Fruit fly (Drosophila melanogaster) whole organism, embryonic: ENCODE results near the gene mRpS11.
A peak's percentile ranks its signal among the peaks of the same experiment; 100 is the strongest.

ENCODE experiments used
- Ada2b ChIP-seq: fragments of 200-800 bp; sonication (Bioruptor generic); IDR thresholded peaks from 2 replicates; pipeline ENCODE4 v1.3.6; 2022; ENCODE audit warnings: missing biosample characterization, missing genetic modification characterization
- Atf6 ChIP-seq: fragments of 200-800 bp; sonication (Bioruptor generic); IDR thresholded peaks from 2 replicates; pipeline ENCODE4 v1.3.6; 2022; ENCODE audit warnings: missing biosample characterization, missing genetic modification characterization
- Awh ChIP-seq: fragments of 200-800 bp; sonication (Bioruptor generic); IDR thresholded peaks from 2 replicates; pipeline ENCODE4, ENCODE4 v1.3.6; 2022; ENCODE audit warnings: missing biosample characterization, missing genetic modification characterization
- CG1024 ChIP-seq: fragments of 200-800 bp; sonication (Bioruptor generic); IDR thresholded peaks from 2 replicates; pipeline ENCODE4 v1.3.6; 2022; ENCODE audit warnings: missing biosample characterization, missing genetic modification characterization
- CG12391 ChIP-seq: fragments of 200-800 bp; sonication (Bioruptor generic); optimal IDR thresholded peaks from 3 replicates; lab custom pipeline; 2018; ENCODE audit warnings: missing biosample characterization, mild to moderate bottlenecking, missing genetic modification characterization, moderate library complexity
- CG14050 ChIP-seq: fragments of 200-800 bp; sonication (Bioruptor generic); IDR thresholded peaks from 3 replicates; pipeline ENCODE4 v1.3.6; 2022; ENCODE audit warnings: missing biosample characterization, missing genetic modification characterization
- CG15011 ChIP-seq: fragments of 200-800 bp; sonication (Bioruptor generic); optimal IDR thresholded peaks from 3 replicates; lab custom pipeline; 2018; ENCODE audit warnings: missing biosample characterization, mild to moderate bottlenecking, missing genetic modification characterization
- CG15514 ChIP-seq: fragments of 200-800 bp; sonication (Bioruptor generic); optimal IDR thresholded peaks from 3 replicates; lab custom pipeline; 2017; ENCODE audit warnings: missing biosample characterization, missing genetic modification characterization, mild to moderate bottlenecking, moderate library complexity, missing genetic modification reagents
- CG18262 ChIP-seq: fragments of 200-800 bp; optimal IDR thresholded peaks from 3 replicates; lab custom pipeline; 2019; ENCODE audit warnings: missing biosample characterization, mild to moderate bottlenecking, missing genetic modification characterization, moderate library complexity
- CG18619 ChIP-seq: fragments of 200-800 bp; sonication (Bioruptor generic); optimal IDR thresholded peaks from 3 replicates; lab custom pipeline; 2017; ENCODE audit warnings: missing biosample characterization, mild to moderate bottlenecking, missing genetic modification characterization
- CG4404 ChIP-seq: fragments of 200-800 bp; sonication (Bioruptor generic); IDR thresholded peaks from 2 replicates; pipeline ENCODE4 v1.3.6; 2022; ENCODE audit warnings: missing biosample characterization, missing genetic modification characterization
- CG4617 ChIP-seq: fragments of 200-800 bp; sonication (Bioruptor generic); optimal IDR thresholded peaks from 3 replicates; lab custom pipeline; 2016; ENCODE audit warnings: missing biosample characterization, missing genetic modification characterization, borderline replicate concordance
- CG6689 ChIP-seq: fragments of 200-800 bp; sonication (Bioruptor generic); IDR thresholded peaks from 2 replicates; pipeline ENCODE4 v1.3.6; 2022; ENCODE audit warnings: missing biosample characterization, missing genetic modification characterization
- CG6765 ChIP-seq: fragments of 200-800 bp; sonication (Bioruptor generic); optimal IDR thresholded peaks from 3 replicates; lab custom pipeline; 2017; ENCODE audit warnings: missing biosample characterization, mild to moderate bottlenecking, missing genetic modification characterization
- CG8089 ChIP-seq: fragments of 200-800 bp; sonication (Bioruptor generic); optimal IDR thresholded peaks from 3 replicates; lab custom pipeline; 2016; ENCODE audit warnings: missing biosample characterization, missing genetic modification characterization
- CG8478 ChIP-seq: fragments of >200 bp; optimal IDR thresholded peaks from 2 replicates; lab custom pipeline; 2018
- CG9797 ChIP-seq: fragments of 200-800 bp; sonication (Bioruptor generic); optimal IDR thresholded peaks from 3 replicates; lab custom pipeline; 2018; ENCODE audit warnings: missing biosample characterization, mild to moderate bottlenecking, missing genetic modification characterization
- CG9876 ChIP-seq: fragments of 200-800 bp; sonication (Bioruptor generic); optimal IDR thresholded peaks from 2 replicates; lab custom pipeline; 2016; ENCODE audit warnings: missing biosample characterization, missing genetic modification characterization
- D19B ChIP-seq: fragments of 200-800 bp; sonication (Bioruptor generic); optimal IDR thresholded peaks from 2 replicates; lab custom pipeline; 2017; ENCODE audit warnings: missing biosample characterization, mild to moderate bottlenecking, missing genetic modification characterization
- Dp ChIP-seq: fragments of 200-800 bp; sonication (Bioruptor generic); optimal IDR thresholded peaks from 2 replicates; lab custom pipeline; 2018; ENCODE audit warnings: missing biosample characterization, mild to moderate bottlenecking, missing genetic modification characterization, moderate library complexity
- Ets97D ChIP-seq: fragments of 200-800 bp; sonication (Bioruptor generic); optimal IDR thresholded peaks from 3 replicates; lab custom pipeline; 2016; ENCODE audit warnings: missing biosample characterization, missing genetic modification characterization
- Mad ChIP-seq: fragments of 200-800 bp; sonication (Bioruptor generic); optimal IDR thresholded peaks from 2 replicates; lab custom pipeline; 2016; ENCODE audit warnings: missing biosample characterization, missing genetic modification characterization
- NFAT ChIP-seq: fragments of 200-800 bp; sonication (Bioruptor generic); IDR thresholded peaks from 2 replicates; pipeline ENCODE4 v1.3.6; 2022; ENCODE audit warnings: missing biosample characterization, missing genetic modification characterization
- NfI ChIP-seq: fragments of 200-800 bp; sonication (Bioruptor generic); optimal IDR thresholded peaks from 3 replicates; lab custom pipeline; 2018; ENCODE audit warnings: missing biosample characterization, mild to moderate bottlenecking, missing genetic modification characterization, moderate library complexity
- Stat92E ChIP-seq, 3 experiments: fragments of >200 bp in 2 of 3; fragments of 200-800 bp in 1 of 3; sonication (Bioruptor generic) in 1 of 3; optimal IDR thresholded peaks; 2 replicates each; lab custom pipeline; 2017 to 2019; ENCODE audit warnings: missing biosample characterization in 3 of 3, missing genetic modification characterization in 3 of 3, mild to moderate bottlenecking in 1 of 3, moderate library complexity in 1 of 3
- ci ChIP-seq: fragments of 200-800 bp; sonication (Bioruptor generic); IDR thresholded peaks from 3 replicates; pipeline ENCODE4 v1.3.6; 2022; ENCODE audit warnings: missing biosample characterization, missing genetic modification characterization
- croc ChIP-seq: fragments of 200-800 bp; sonication (Bioruptor generic); conservative IDR thresholded peaks from 3 replicates; pipeline ENCODE4 v1.3.6; 2022; ENCODE audit warnings: missing biosample characterization, missing genetic modification characterization
- da ChIP-seq: fragments of 200-800 bp; sonication (Bioruptor generic); optimal IDR thresholded peaks from 2 replicates; lab custom pipeline; 2016; ENCODE audit warnings: missing biosample characterization, missing genetic modification characterization
- dan ChIP-seq: fragments of 200-800 bp; sonication (Bioruptor generic); IDR thresholded peaks from 2 replicates; pipeline ENCODE4 v1.3.6; 2022; ENCODE audit warnings: missing biosample characterization, missing genetic modification characterization
- danr ChIP-seq: fragments of 200-800 bp; sonication (Bioruptor generic); IDR thresholded peaks from 2 replicates; pipeline ENCODE4 v1.3.6; 2022; ENCODE audit warnings: missing biosample characterization, missing genetic modification characterization
- dysf ChIP-seq: fragments of 200-800 bp; sonication (Bioruptor generic); IDR thresholded peaks from 3 replicates; pipeline ENCODE4 v1.3.6; 2022; ENCODE audit warnings: missing biosample characterization, missing genetic modification characterization
- exex ChIP-seq: fragments of 200-800 bp; sonication (Bioruptor generic); optimal IDR thresholded peaks from 4 replicates; lab custom pipeline; 2018; ENCODE audit warnings: missing biosample characterization, mild to moderate bottlenecking, missing genetic modification characterization, moderate library complexity
- eyg ChIP-seq: fragments of 200-800 bp; sonication (Bioruptor generic); optimal IDR thresholded peaks from 3 replicates; lab custom pipeline; 2016; ENCODE audit warnings: missing biosample characterization, missing genetic modification characterization
- fu2 ChIP-seq: fragments of 200-800 bp; sonication (Bioruptor generic); optimal IDR thresholded peaks from 2 replicates; lab custom pipeline; 2016; ENCODE audit warnings: missing biosample characterization, missing genetic modification characterization
- gce ChIP-seq: fragments of 200-800 bp; sonication (Bioruptor generic); IDR thresholded peaks from 3 replicates; pipeline ENCODE4 v1.3.6; 2022; ENCODE audit warnings: missing biosample characterization, missing genetic modification characterization
- gsb ChIP-seq: fragments of 200-800 bp; sonication (Bioruptor generic); IDR thresholded peaks from 2 replicates; pipeline ENCODE4 v1.3.6; 2022; ENCODE audit warnings: missing biosample characterization, missing genetic modification characterization
- insv ChIP-seq, 2 experiments: fragments of 200-800 bp; sonication (Bioruptor generic); optimal IDR thresholded peaks; 3 replicates each; lab custom pipeline; 2016 to 2018; ENCODE audit warnings: missing biosample characterization in 2 of 2, missing genetic modification characterization in 2 of 2
- jing ChIP-seq: fragments of 200-800 bp; sonication (Bioruptor generic); optimal IDR thresholded peaks from 2 replicates; lab custom pipeline; 2018; ENCODE audit warnings: missing biosample characterization, mild to moderate bottlenecking, missing genetic modification characterization
- klu ChIP-seq: fragments of 200-800 bp; sonication (Bioruptor generic); IDR thresholded peaks from 2 replicates; pipeline ENCODE4 v1.3.6; 2022; ENCODE audit warnings: missing biosample characterization, missing genetic modification characterization
- lab ChIP-seq: fragments of 200-800 bp; sonication (Bioruptor generic); optimal IDR thresholded peaks from 3 replicates; lab custom pipeline; 2017; ENCODE audit warnings: missing biosample characterization, missing genetic modification characterization, mild to moderate bottlenecking, moderate library complexity, missing genetic modification reagents
- luna ChIP-seq: fragments of 200-800 bp; sonication (Bioruptor generic); optimal IDR thresholded peaks from 2 replicates; lab custom pipeline; 2016; ENCODE audit warnings: missing biosample characterization, missing genetic modification characterization
- mirr ChIP-seq: fragments of 200-800 bp; sonication (Bioruptor generic); optimal IDR thresholded peaks from 3 replicates; lab custom pipeline; 2018; ENCODE audit warnings: missing biosample characterization, mild to moderate bottlenecking, missing genetic modification characterization
- nerfin-1 ChIP-seq: fragments of 200-800 bp; sonication (Bioruptor generic); optimal IDR thresholded peaks from 3 replicates; lab custom pipeline; 2019; ENCODE audit warnings: missing biosample characterization, mild to moderate bottlenecking, missing genetic modification characterization, moderate library complexity
- oc ChIP-seq: fragments of 200-800 bp; sonication (Bioruptor generic); optimal IDR thresholded peaks from 2 replicates; lab custom pipeline; 2018; ENCODE audit warnings: missing biosample characterization, mild to moderate bottlenecking, missing genetic modification characterization, moderate library complexity
- phol ChIP-seq: fragments of 200-800 bp; sonication (Bioruptor generic); optimal IDR thresholded peaks from 3 replicates; lab custom pipeline; 2018; ENCODE audit warnings: missing biosample characterization, mild to moderate bottlenecking, missing genetic modification characterization, moderate library complexity
- prd ChIP-seq, 3 experiments: fragments of >200 bp in 2 of 3; fragments of 200-800 bp in 1 of 3; sonication (Bioruptor generic) in 1 of 3; optimal IDR thresholded peaks in 2 of 3; IDR thresholded peaks in 1 of 3; 2 replicates in 2 of 3; 3 replicates in 1 of 3; pipeline versions ENCODE4 v1.3.6 to Lab custom; 2017 to 2022; ENCODE audit warnings: missing biosample characterization in 1 of 3, missing genetic modification characterization in 1 of 3
- tgo ChIP-seq: fragments of 200-800 bp; sonication (Bioruptor generic); IDR thresholded peaks from 3 replicates; pipeline ENCODE4 v1.3.6; 2022; ENCODE audit warnings: missing biosample characterization, missing genetic modification characterization
- tio ChIP-seq: fragments of 200-800 bp; sonication (Bioruptor generic); optimal IDR thresholded peaks from 2 replicates; lab custom pipeline; 2017; ENCODE audit warnings: missing biosample characterization, missing genetic modification characterization, inconsistent platforms
- tup ChIP-seq: fragments of 200-800 bp; sonication (Bioruptor generic); optimal IDR thresholded peaks from 2 replicates; lab custom pipeline; 2016; ENCODE audit warnings: missing biosample characterization, mild to moderate bottlenecking, missing genetic modification characterization, moderate library complexity
- tx ChIP-seq: fragments of 200-800 bp; sonication (Bioruptor generic); optimal IDR thresholded peaks from 2 replicates; lab custom pipeline; 2016; ENCODE audit warnings: missing biosample characterization, missing genetic modification characterization

mRpS11 gene

dm6 chr3R:17056183-17056904 is 16.2 kb upstream of the mRpS11 start (continued):
- TF ChIP-seq Ets97D (GFP tag; lab: Kevin White, UChicago) (no peak), CG9797 (GFP tag; lab: Kevin White, UChicago) (no peak), lab (peak; percentile 30), Mad (GFP tag; lab: Kevin White, UChicago) (no peak), danr (GFP tag; lab: Robert Waterston, UW) (no peak), CG8478 (lab: Kevin White, UChicago) (peak; percentile 93), NFAT (GFP tag; lab: Robert Waterston, UW) (peak; percentile 52; the same call in 1 of the 2 replicates), D19B (GFP tag; lab: Kevin White, UChicago) (no peak), CG6765 (GFP tag; lab: Kevin White, UChicago) (peak; percentile 62), tx (no peak), insv (GFP tag; optimal IDR thresholded peaks at IDR 0.05; lab: Kevin White, UChicago) (no peak), CG15011 (no peak), dysf (GFP tag; lab: Robert Waterston, UW) (no peak; the same call in 2 of the 3 replicates), fu2 (GFP tag; lab: Kevin White, UChicago) (no peak), CG15514 (GFP tag; lab: Kevin White, UChicago) (no peak), Stat92E (GFP tag; optimal IDR thresholded peaks at IDR 0.05; lab: Kevin White, UChicago) (no peak), CG8089 (GFP tag; lab: Kevin White, UChicago) (no peak), CG9876 (no peak), tio (GFP tag; lab: Kevin White, UChicago) (no peak), CG6689 (GFP tag; lab: Robert Waterston, UW) (no peak), exex (tag; lab: Kevin White, UChicago) (peak; percentile 57), croc (no peak), tgo (GFP tag; lab: Robert Waterston, UW) (no peak), Awh (GFP tag; lab: Robert Waterston, UW) (no peak), prd (optimal IDR thresholded peaks at IDR 0.05; lab: Kevin White, UChicago) (no peak), prd (GFP tag; IDR thresholded peaks at IDR 0.05; lab: Robert Waterston, UW) (no peak), oc (no peak), CG4617 (GFP tag; lab: Kevin White, UChicago) (no peak), luna (GFP tag; lab: Kevin White, UChicago) (no peak), NfI (GFP tag; lab: Kevin White, UChicago) (no peak), CG12391 (tag; lab: Kevin White, UChicago) (no peak), gce (no peak), CG18619 (GFP tag; lab: Kevin White, UChicago) (no peak), Ada2b (GFP tag; lab: Robert Waterston, UW) (no peak), Dp (GFP tag; lab: Kevin White, UChicago) (peak; percentile 8), Atf6 (GFP tag; lab: Robert Waterston, UW) (peak; percentile 50), ci (GFP tag; lab: Robert Waterston, UW) (peak; percentile 69), nerfin-1 (no peak), da (GFP tag; lab: Kevin White, UChicago) (no peak), eyg (GFP tag; lab: Kevin White, UChicago) (no peak), phol (tag; lab: Kevin White, UChicago) (peak; percentile 30), CG14050 (GFP tag; lab: Robert Waterston, UW) (no peak), dan (GFP tag; lab: Robert Waterston, UW) (no peak), CG18262 (no peak), tup (GFP tag; lab: Kevin White, UChicago) (no peak), klu (no peak), CG1024 (GFP tag; lab: Robert Waterston, UW) (no peak), CG4404 (GFP tag; lab: Robert Waterston, UW) (no peak), jing (GFP tag; lab: Kevin White, UChicago) (no peak), gsb (GFP tag; lab: Robert Waterston, UW) (no peak), mirr (peak; percentile 73)
